Fruit fly (Drosophila melanogaster) S2 (cell line): ENCODE measurements around the gene Sap30.

Source experiments
- CG8478 ChIP-seq: fragments of >200 bp; optimal IDR thresholded peaks from 2 replicates; lab custom pipeline; 2018
- CTCF ChIP-seq, 2 experiments: fragments of >200 bp; optimal IDR thresholded peaks; 2 replicates each; lab custom pipeline; 2018

- TF ChIP-seq CG8478 (lab: Kevin White, UChicago), result no peak
- TF ChIP-seq CTCF (optimal IDR thresholded peaks at IDR 0.05; lab: Kevin White, UChicago), result no peak
These were observed 28.1 kb downstream of the Sap30 start for dm6 chrX:16815168-16815567.
